Worm (Caenorhabditis elegans) whole organism, L2 larva: Measurements from ENCODE around the gene F26D11.1.

ENCODE experiments used
- ZK546.5 ChIP-seq: sonication (generic microtip); optimal IDR thresholded peaks from 2 replicates; lab custom pipeline; 2017; ENCODE audit warnings: missing biosample characterization, missing genetic modification characterization
- ceh-82 ChIP-seq: fragments of 150-350 bp; optimal IDR thresholded peaks from 2 replicates; lab custom pipeline; 2014; ENCODE audit warnings: missing biosample characterization, missing genetic modification characterization
- fos-1 ChIP-seq: fragments of 150-350 bp; optimal IDR thresholded peaks from 2 replicates; lab custom pipeline; 2014; ENCODE audit warnings: missing biosample characterization, missing genetic modification characterization
- lin-11 ChIP-seq: fragments of 150-350 bp; sonication (generic microtip); optimal IDR thresholded peaks from 2 replicates; lab custom pipeline; 2014; ENCODE audit warnings: missing biosample characterization, missing genetic modification characterization, inconsistent platforms, mixed read lengths
- mbf-1 ChIP-seq: sonication (generic microtip); optimal IDR thresholded peaks from 2 replicates; lab custom pipeline; 2017; ENCODE audit warnings: missing biosample characterization, missing genetic modification characterization
- nhr-25 ChIP-seq: fragments of 150-350 bp; sonication (generic microtip); optimal IDR thresholded peaks from 3 replicates; lab custom pipeline; 2014; ENCODE audit warnings: missing biosample characterization, missing genetic modification characterization
- nhr-6 ChIP-seq: fragments of 150-350 bp; optimal IDR thresholded peaks from 2 replicates; lab custom pipeline; 2014; ENCODE audit warnings: missing biosample characterization, missing genetic modification characterization
- unc-39 ChIP-seq: fragments of 150-350 bp; optimal IDR thresholded peaks from 2 replicates; lab custom pipeline; 2014; ENCODE audit warnings: missing biosample characterization, missing genetic modification characterization
- unc-55 ChIP-seq: fragments of 150-350 bp; sonication (generic microtip); optimal IDR thresholded peaks from 3 replicates; lab custom pipeline; 2014; ENCODE audit warnings: missing biosample characterization, missing genetic modification reagents, missing genetic modification characterization
- unc-62 ChIP-seq: fragments of 150-350 bp; optimal IDR thresholded peaks from 2 replicates; lab custom pipeline; 2014; ENCODE audit warnings: missing biosample characterization, missing genetic modification reagents, missing genetic modification characterization
- ztf-11 ChIP-seq: sonication (generic microtip); optimal IDR thresholded peaks from 2 replicates; lab custom pipeline; 2017; ENCODE audit warnings: missing biosample characterization, missing genetic modification characterization

DNA sequence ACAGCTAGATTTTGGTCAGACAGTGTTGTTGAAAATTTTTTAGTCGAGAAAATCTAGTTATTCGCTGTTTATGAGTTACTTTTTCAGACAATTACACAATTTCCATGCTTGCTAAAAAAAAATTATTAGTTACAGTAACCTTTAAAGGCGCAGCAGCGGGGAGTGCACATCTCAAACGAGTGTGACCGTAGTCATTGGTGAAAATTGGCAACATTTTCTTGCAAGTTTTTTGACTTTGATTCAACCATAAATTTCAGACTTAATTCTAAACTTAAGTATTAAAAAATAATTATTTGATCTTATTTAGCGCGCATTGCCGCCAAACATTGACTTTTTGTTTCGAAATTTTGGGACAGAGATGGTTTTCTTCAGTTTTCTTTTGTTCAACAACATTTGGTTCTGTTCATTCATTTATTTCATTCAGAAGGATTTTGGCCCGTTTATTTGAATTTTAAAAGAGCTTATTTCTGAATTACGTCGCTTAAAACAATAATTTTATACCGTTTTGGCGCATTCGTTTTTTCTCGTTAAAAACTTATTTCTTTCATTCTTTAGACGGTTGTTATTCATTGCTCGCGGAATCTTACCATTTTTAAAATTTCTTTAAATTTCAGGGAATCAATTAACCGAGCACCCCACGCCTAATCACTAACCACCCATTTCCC, 47.6 kb downstream of the F26D11.1 start, which contains the start of gene oma-2:
- no peak for TF ChIP-seq ztf-11 (tag; lab: Kevin White, UChicago)
- no peak for TF ChIP-seq unc-55 (GFP tag; lab: Kevin White, UChicago)
- TF ChIP-seq lin-11 (tag; lab: Kevin White, UChicago), result no peak
- no peak for TF ChIP-seq nhr-6
- no peak for TF ChIP-seq fos-1 (tag; lab: Kevin White, UChicago)
- TF ChIP-seq nhr-25 (tag; lab: Kevin White, UChicago), result no peak
- TF ChIP-seq unc-39, result no peak
- TF ChIP-seq unc-62 (GFP tag; lab: Kevin White, UChicago), result no peak
- TF ChIP-seq mbf-1 (tag; lab: Kevin White, UChicago), result no peak
- no peak for TF ChIP-seq ceh-82 (tag; lab: Kevin White, UChicago)
- TF ChIP-seq ZK546.5 (tag; lab: Kevin White, UChicago), result no peak
